Worm (Caenorhabditis elegans): ENCODE data around the gene F55C12.19.

The F55C12.19 gene

ce11 chrII:5889417-5890139 is 23.6 kb downstream of the F55C12.19 start:
- TF ChIP-seq Y95B8A.8 (GFP tag; IDR thresholded peaks at IDR 0.05) (no peak), hrde-1 (tag; optimal IDR thresholded peaks at IDR 0.05; ENCODE audit: borderline replicate concordance) (no peak), aptf-2 (GFP tag; conservative IDR thresholded peaks at IDR 0.05) (no peak), cebp-1 (GFP tag; IDR thresholded peaks at IDR 0.05) (0 out of 2 replicates have a peak, but pooled peaks have one; percentile 26), cebp-1 (tag; optimal IDR thresholded peaks at IDR 0.05) (peak; percentile 78), C06A6.2 (GFP tag; conservative IDR thresholded peaks at IDR 0.05) (no peak), hsf-1 (GFP tag; IDR thresholded peaks at IDR 0.05) (no peak)

ce11 chrII:5892813-5893212 is 26.9 kb downstream of the F55C12.19 start:
- TF ChIP-seq Y53G8AR.9 (GFP tag; conservative IDR thresholded peaks at IDR 0.05) (0 out of 2 replicates have a peak, but pooled peaks have one; percentile 47), cebp-1 (GFP tag; IDR thresholded peaks at IDR 0.05) (no peak), cebp-1 (tag; optimal IDR thresholded peaks at IDR 0.05) (peak; percentile 4), ztf-25 (GFP tag; IDR thresholded peaks at IDR 0.05) (no peak), atf-7 (tag; optimal IDR thresholded peaks at IDR 0.05) (peak; percentile 25), repo-1 (tag; optimal IDR thresholded peaks at IDR 0.05) (peak; percentile 55), ztf-26 (tag; optimal IDR thresholded peaks at IDR 0.05) (peak; percentile 25)

- no peak for TF ChIP-seq rcor-1 (GFP tag; IDR thresholded peaks at IDR 0.05)
- no peak for TF ChIP-seq C17E4.6 (GFP tag; IDR thresholded peaks at IDR 0.05)
- no peak for TF ChIP-seq ztf-28 (GFP tag; IDR thresholded peaks at IDR 0.05)
- TF ChIP-seq ccch-3 (GFP tag; optimal IDR thresholded peaks at IDR 0.05), result no peak
- no peak for TF ChIP-seq ceh-79 (tag; optimal IDR thresholded peaks at IDR 0.05)
- no peak for TF ChIP-seq gei-17 (GFP tag; optimal IDR thresholded peaks at IDR 0.05)
- no peak for TF ChIP-seq hmg-1.2 (GFP tag; IDR thresholded peaks at IDR 0.05)
- TF ChIP-seq atf-7 (tag; optimal IDR thresholded peaks at IDR 0.05), result no peak
- TF ChIP-seq cebp-2 (GFP tag; IDR thresholded peaks at IDR 0.05), result no peak
- TF ChIP-seq K11D2.4 (GFP tag; IDR thresholded peaks at IDR 0.05), result no peak
- no peak for TF ChIP-seq die-1 (tag; optimal IDR thresholded peaks at IDR 0.05)
- no peak for TF ChIP-seq Y53G8AR.9 (GFP tag; conservative IDR thresholded peaks at IDR 0.05)
- no peak for TF ChIP-seq F39B2.1 (GFP tag; IDR thresholded peaks at IDR 0.05)
- no peak for TF ChIP-seq dox-1 (GFP tag; IDR thresholded peaks at IDR 0.05)
- TF ChIP-seq K12H6.12 (tag; optimal IDR thresholded peaks at IDR 0.05), result no peak
- no peak for TF ChIP-seq egl-18 (GFP tag; IDR thresholded peaks at IDR 0.05)
- TF ChIP-seq F37B4.10 (GFP tag; IDR thresholded peaks at IDR 0.05), result no peak
- no peak for TF ChIP-seq F52B5.7 (tag; optimal IDR thresholded peaks at IDR 0.05)
- TF ChIP-seq ets-4 (GFP tag; optimal IDR thresholded peaks at IDR 0.05), result no peak
Observed at ce11 chrII:5895870-5896269, 29.9 kb downstream of the F55C12.19 start, which contains the start of gene F59G1.4. F59G1.4 (plus strand) TSS chrII:5896170.

DNA sequence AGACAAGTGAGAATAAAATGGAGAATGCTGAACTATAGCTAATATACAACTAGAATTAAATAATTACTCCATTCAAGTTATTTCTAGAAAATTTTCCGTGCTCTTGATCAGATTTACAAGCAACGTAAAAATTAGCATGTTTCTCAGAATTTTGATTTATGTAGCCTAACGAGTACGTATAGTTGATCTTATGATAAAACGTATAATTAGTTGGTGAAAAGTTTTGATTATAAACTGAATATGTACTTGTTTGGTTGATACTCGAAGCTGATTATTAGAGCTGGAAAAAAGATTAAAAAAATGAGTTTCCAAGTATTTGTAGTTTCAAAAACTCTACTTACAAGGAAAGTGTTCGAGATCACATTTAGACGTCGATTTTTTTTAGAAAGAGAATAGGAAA is 30.6 kb downstream of the F55C12.19 start:
- TF ChIP-seq hlh-26 (GFP tag; conservative IDR thresholded peaks at IDR 0.05) (no peak), Y67H2A.10 (GFP tag; conservative IDR thresholded peaks at IDR 0.05) (no peak)

DNA sequence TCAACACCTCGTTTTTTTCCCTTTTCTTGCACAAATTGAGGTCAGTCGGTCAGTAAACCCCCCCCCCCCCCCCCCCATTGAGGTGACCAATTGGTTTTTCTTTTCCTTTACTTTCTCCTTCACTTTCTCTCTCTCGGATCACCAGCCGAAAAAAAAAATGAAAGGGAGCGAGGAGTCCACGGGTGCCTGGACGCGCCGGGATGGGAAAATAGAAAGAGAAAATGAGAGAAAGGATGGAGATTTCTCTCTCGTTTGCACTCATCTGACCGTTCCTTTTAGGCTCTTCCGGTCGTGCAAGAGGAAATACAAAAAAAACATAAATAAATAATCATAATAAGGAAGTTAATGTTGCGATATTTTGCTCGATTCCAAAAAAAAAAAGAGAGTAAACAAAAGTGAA is 33.1 kb downstream of the F55C12.19 start:
- TF ChIP-seq zfh-2 (GFP tag; conservative IDR thresholded peaks at IDR 0.05) (peak; percentile 60), ceh-79 (tag; optimal IDR thresholded peaks at IDR 0.05) (no peak), dox-1 (GFP tag; IDR thresholded peaks at IDR 0.05) (no peak)

Data from whole organism, young adult.